Fruit fly (Drosophila melanogaster) whole organism, embryonic: ENCODE results near the gene CG13862.

ENCODE experiments used
- Blimp-1 ChIP-seq: fragments of 200-800 bp; sonication (Bioruptor generic); optimal IDR thresholded peaks from 3 replicates; lab custom pipeline; 2018; ENCODE audit warnings: missing biosample characterization, missing genetic modification characterization, mild to moderate bottlenecking, moderate library complexity, missing genetic modification reagents
- CG10321 ChIP-seq: fragments of 200-800 bp; sonication (Bioruptor generic); IDR thresholded peaks from 2 replicates; pipeline ENCODE4 v1.3.6; 2022; ENCODE audit warnings: missing biosample characterization, missing genetic modification characterization
- CG13424 ChIP-seq: fragments of 200-800 bp; sonication (Bioruptor generic); optimal IDR thresholded peaks from 2 replicates; lab custom pipeline; 2019; ENCODE audit warnings: missing biosample characterization, mild to moderate bottlenecking, missing genetic modification characterization, moderate library complexity
- CG15479 ChIP-seq: fragments of 200-800 bp; sonication (Bioruptor generic); optimal IDR thresholded peaks from 3 replicates; lab custom pipeline; 2019; ENCODE audit warnings: missing biosample characterization, mild to moderate bottlenecking, missing genetic modification characterization, moderate library complexity
- CG17328 ChIP-seq: fragments of 200-800 bp; sonication (Bioruptor generic); IDR thresholded peaks from 2 replicates; pipeline ENCODE4 v1.3.6; 2022; ENCODE audit warnings: missing biosample characterization, missing genetic modification characterization
- CG17802 ChIP-seq: fragments of 200-800 bp; sonication (Bioruptor generic); optimal IDR thresholded peaks from 2 replicates; lab custom pipeline; 2018; ENCODE audit warnings: missing biosample characterization, mild to moderate bottlenecking, missing genetic modification characterization, moderate library complexity
- CG18764 ChIP-seq: fragments of 200-800 bp; sonication (Bioruptor generic); optimal IDR thresholded peaks from 3 replicates; lab custom pipeline; 2016; ENCODE audit warnings: missing biosample characterization, missing genetic modification characterization
- CG2202 ChIP-seq: fragments of 200-800 bp; sonication (Bioruptor generic); optimal IDR thresholded peaks from 2 replicates; lab custom pipeline; 2018; ENCODE audit warnings: missing biosample characterization, mild to moderate bottlenecking, missing genetic modification characterization
- CG34224 ChIP-seq: fragments of 200-800 bp; sonication (Bioruptor generic); IDR thresholded peaks from 3 replicates; pipeline ENCODE4 v1.3.6; 2022; ENCODE audit warnings: missing biosample characterization, missing genetic modification characterization; ENCODE audit not compliant: partially characterized antibody
- CG7987 ChIP-seq: fragments of 200-800 bp; sonication (Bioruptor generic); optimal IDR thresholded peaks from 2 replicates; lab custom pipeline; 2018; ENCODE audit warnings: missing biosample characterization, mild to moderate bottlenecking, missing genetic modification characterization, moderate library complexity
- CG8290 ChIP-seq, 3 experiments: fragments of 200-800 bp; sonication (Bioruptor generic); optimal IDR thresholded peaks; 2 replicates each; lab custom pipeline; 2016 to 2019; ENCODE audit warnings: missing biosample characterization in 3 of 3, missing genetic modification characterization in 3 of 3, mild to moderate bottlenecking in 2 of 3, moderate library complexity in 1 of 3
- CG8478 ChIP-seq: fragments of >200 bp; optimal IDR thresholded peaks from 2 replicates; lab custom pipeline; 2018
- CG9437 ChIP-seq: fragments of 200-800 bp; sonication (Bioruptor generic); optimal IDR thresholded peaks from 2 replicates; lab custom pipeline; 2018; ENCODE audit warnings: missing biosample characterization, mild to moderate bottlenecking, missing genetic modification characterization
- CG9817 ChIP-seq: fragments of 200-800 bp; sonication (Bioruptor generic); optimal IDR thresholded peaks from 2 replicates; lab custom pipeline; 2018; ENCODE audit warnings: missing biosample characterization, mild to moderate bottlenecking, missing genetic modification characterization, moderate library complexity
- CG9876 ChIP-seq: fragments of 200-800 bp; sonication (Bioruptor generic); optimal IDR thresholded peaks from 2 replicates; lab custom pipeline; 2016; ENCODE audit warnings: missing biosample characterization, missing genetic modification characterization
- Chrac-16 ChIP-seq: fragments of 200-800 bp; sonication (Bioruptor generic); optimal IDR thresholded peaks from 3 replicates; lab custom pipeline; 2016; ENCODE audit warnings: missing biosample characterization, missing genetic modification characterization
- GATAe ChIP-seq: fragments of 200-800 bp; sonication (Bioruptor generic); conservative IDR thresholded peaks from 2 replicates; pipeline ENCODE4 v1.3.6; 2022; ENCODE audit warnings: missing biosample characterization, missing genetic modification characterization
- MBD-R2 ChIP-seq: fragments of 200-800 bp; sonication (Bioruptor generic); IDR thresholded peaks from 2 replicates; pipeline ENCODE4 v1.3.6; 2022; ENCODE audit warnings: missing biosample characterization, missing genetic modification characterization
- Ptx1 ChIP-seq: fragments of 200-800 bp; sonication (Bioruptor generic); IDR thresholded peaks from 2 replicates; pipeline ENCODE4 v1.3.6; 2022; ENCODE audit warnings: missing biosample characterization, missing genetic modification characterization
- Trl ChIP-seq, 3 experiments: fragments of >200 bp in 2 of 3; fragments of 200-800 bp in 1 of 3; sonication (Bioruptor generic) in 1 of 3; optimal IDR thresholded peaks; 2 replicates in 1 of 3; 3 replicates in 2 of 3; lab custom pipeline; 2016 to 2017; ENCODE audit warnings: missing biosample characterization in 1 of 3, missing genetic modification characterization in 1 of 3
- abd-A ChIP-seq: fragments of 200-800 bp; sonication (Bioruptor generic); optimal IDR thresholded peaks from 3 replicates; lab custom pipeline; 2019; ENCODE audit warnings: missing biosample characterization, mild to moderate bottlenecking, missing genetic modification characterization, moderate library complexity
- amos ChIP-seq: fragments of 200-800 bp; sonication (Bioruptor generic); IDR thresholded peaks from 2 replicates; pipeline ENCODE4 v1.3.6; 2022; ENCODE audit warnings: missing biosample characterization, missing genetic modification characterization; ENCODE audit not compliant: partially characterized antibody
- ase ChIP-seq: fragments of 200-800 bp; sonication (Bioruptor generic); IDR thresholded peaks from 3 replicates; pipeline ENCODE4 v1.3.6; 2022; ENCODE audit warnings: missing biosample characterization, missing genetic modification characterization
- ato ChIP-seq: fragments of 200-800 bp; sonication (Bioruptor generic); IDR thresholded peaks from 2 replicates; pipeline ENCODE4 v1.3.6; 2022; ENCODE audit warnings: missing biosample characterization, missing genetic modification characterization; ENCODE audit not compliant: partially characterized antibody
- bbx ChIP-seq: fragments of 200-800 bp; sonication (Bioruptor generic); IDR thresholded peaks from 2 replicates; pipeline ENCODE4 v1.3.6; 2022; ENCODE audit warnings: missing biosample characterization, missing genetic modification characterization; ENCODE audit not compliant: partially characterized antibody
- cg ChIP-seq: fragments of 200-800 bp; sonication (Bioruptor generic); optimal IDR thresholded peaks from 3 replicates; lab custom pipeline; 2019; ENCODE audit warnings: missing biosample characterization, mild to moderate bottlenecking, missing genetic modification characterization, moderate library complexity
- chn ChIP-seq: fragments of 200-800 bp; sonication (Bioruptor generic); optimal IDR thresholded peaks from 2 replicates; lab custom pipeline; 2016; ENCODE audit warnings: missing biosample characterization, missing genetic modification characterization
- dmrt99B ChIP-seq: fragments of 200-800 bp; sonication (Bioruptor generic); optimal IDR thresholded peaks from 2 replicates; lab custom pipeline; 2018; ENCODE audit warnings: missing biosample characterization, mild to moderate bottlenecking, missing genetic modification characterization, moderate library complexity
- ewg ChIP-seq: fragments of 200-800 bp; sonication (Bioruptor generic); optimal IDR thresholded peaks from 3 replicates; lab custom pipeline; 2017; ENCODE audit warnings: mild to moderate bottlenecking, missing biosample characterization, missing genetic modification reagents, missing genetic modification characterization
- ftz-f1 ChIP-seq: fragments of 200-800 bp; sonication (Bioruptor generic); optimal IDR thresholded peaks from 2 replicates; lab custom pipeline; 2016; ENCODE audit warnings: missing biosample characterization, missing genetic modification characterization
- grn ChIP-seq: fragments of 200-800 bp; sonication (Bioruptor generic); optimal IDR thresholded peaks from 3 replicates; lab custom pipeline; 2017; ENCODE audit warnings: missing biosample characterization, missing genetic modification characterization
- hb ChIP-seq: fragments of 200-800 bp; sonication (Bioruptor generic); IDR thresholded peaks from 3 replicates; pipeline ENCODE4 v1.3.6; 2022; ENCODE audit warnings: missing biosample characterization, missing genetic modification characterization; ENCODE audit not compliant: partially characterized antibody
- hth ChIP-seq: fragments of >200 bp; optimal IDR thresholded peaks from 2 replicates; lab custom pipeline; 2017; ENCODE audit warnings: inconsistent platforms
- lmd ChIP-seq: fragments of 200-800 bp; sonication (Bioruptor generic); IDR thresholded peaks from 2 replicates; pipeline ENCODE4 v1.3.6; 2022; ENCODE audit warnings: missing biosample characterization, missing genetic modification characterization
- mld ChIP-seq: fragments of 200-800 bp; sonication (Bioruptor generic); IDR thresholded peaks from 3 replicates; pipeline ENCODE4 v1.3.6; 2022; ENCODE audit warnings: missing biosample characterization, missing genetic modification characterization; ENCODE audit not compliant: partially characterized antibody
- nerfin-2 ChIP-seq: fragments of 200-800 bp; sonication (Bioruptor generic); IDR thresholded peaks from 2 replicates; pipeline ENCODE4 v1.3.6; 2022; ENCODE audit warnings: missing biosample characterization, missing genetic modification characterization; ENCODE audit not compliant: partially characterized antibody
- nom ChIP-seq: fragments of 200-800 bp; sonication (Bioruptor generic); optimal IDR thresholded peaks from 2 replicates; lab custom pipeline; 2017; ENCODE audit warnings: missing biosample characterization, missing genetic modification characterization, mild to moderate bottlenecking, moderate library complexity, missing genetic modification reagents
- oc ChIP-seq: fragments of 200-800 bp; sonication (Bioruptor generic); optimal IDR thresholded peaks from 2 replicates; lab custom pipeline; 2018; ENCODE audit warnings: missing biosample characterization, mild to moderate bottlenecking, missing genetic modification characterization, moderate library complexity
- odd ChIP-seq: fragments of 200-800 bp; sonication (Bioruptor generic); optimal IDR thresholded peaks from 2 replicates; lab custom pipeline; 2017; ENCODE audit warnings: missing biosample characterization, mild to moderate bottlenecking, missing genetic modification characterization
- sd ChIP-seq: fragments of 200-800 bp; sonication (Bioruptor generic); optimal IDR thresholded peaks from 3 replicates; lab custom pipeline; 2018; ENCODE audit warnings: missing biosample characterization, mild to moderate bottlenecking, missing genetic modification characterization, moderate library complexity
- sens-2 ChIP-seq: fragments of 200-800 bp; sonication (Bioruptor generic); IDR thresholded peaks from 2 replicates; pipeline ENCODE4 v1.3.6; 2022; ENCODE audit warnings: missing biosample characterization, missing genetic modification characterization
- sna ChIP-seq: fragments of 200-800 bp; sonication (Bioruptor generic); IDR thresholded peaks from 2 replicates; pipeline ENCODE4 v1.3.6; 2022; ENCODE audit warnings: missing biosample characterization, missing genetic modification characterization; ENCODE audit not compliant: partially characterized antibody
- sob ChIP-seq: fragments of 200-800 bp; sonication (Bioruptor generic); IDR thresholded peaks from 2 replicates; pipeline ENCODE4 v1.3.6; 2022; ENCODE audit warnings: missing biosample characterization, missing genetic modification characterization
- unc-4 ChIP-seq: fragments of 200-800 bp; sonication (Bioruptor generic); IDR thresholded peaks from 2 replicates; pipeline ENCODE4 v1.3.6; 2022; ENCODE audit warnings: missing biosample characterization, missing genetic modification characterization; ENCODE audit not compliant: partially characterized antibody
- vnd ChIP-seq: fragments of 200-800 bp; sonication (Bioruptor generic); IDR thresholded peaks from 3 replicates; pipeline ENCODE4 v1.3.6; 2022; ENCODE audit warnings: missing biosample characterization, missing genetic modification characterization; ENCODE audit not compliant: partially characterized antibody
- zen2 ChIP-seq: fragments of 200-800 bp; sonication (Bioruptor generic); IDR thresholded peaks from 3 replicates; pipeline ENCODE4 v1.3.6; 2022; ENCODE audit warnings: missing biosample characterization, missing genetic modification characterization; ENCODE audit not compliant: partially characterized antibody

CG13862 gene

DNA sequence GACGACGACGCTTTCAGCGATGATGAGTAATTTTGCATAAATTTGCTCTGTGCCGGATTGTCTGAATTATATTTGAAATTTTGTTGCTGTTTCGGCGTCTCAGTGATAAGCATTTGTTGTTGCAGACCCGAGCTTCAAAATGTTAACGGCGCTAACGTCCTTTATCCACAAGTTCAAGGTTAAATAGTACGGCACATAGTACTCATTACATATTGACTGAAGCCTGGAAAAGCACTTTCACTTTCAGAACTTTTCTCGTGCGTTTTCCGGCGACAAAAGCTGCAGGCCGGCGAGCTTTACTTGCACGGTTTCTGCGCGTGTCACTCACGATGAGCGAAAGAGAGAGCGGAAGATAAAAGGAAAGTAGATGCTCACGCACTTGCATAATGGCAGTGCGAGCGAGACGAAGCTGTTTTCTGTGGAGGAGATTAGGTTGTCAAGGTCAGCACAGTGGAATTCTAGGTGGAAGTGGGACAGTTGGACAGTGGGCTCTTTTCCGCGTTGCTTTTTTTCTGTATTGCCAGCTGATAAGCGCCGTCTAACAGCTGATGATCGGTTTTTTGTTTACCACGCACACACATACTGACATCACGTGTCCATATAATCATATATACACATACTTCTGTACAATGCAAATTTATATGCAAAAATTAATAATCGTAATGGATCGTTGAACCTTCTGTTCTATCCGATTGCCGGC lies 36.4 kb downstream of the CG13862 start (continued):
- peak; percentile 93 for TF ChIP-seq CG10321
- TF ChIP-seq CG8290 (GFP tag; optimal IDR thresholded peaks at IDR 0.05; lab: Kevin White, UChicago) = no peak
- TF ChIP-seq CG8290 (tag; optimal IDR thresholded peaks at IDR 0.05; lab: Kevin White, UChicago) = peak in 1 of 2 experiments; percentile 33
- TF ChIP-seq CG2202 (tag; lab: Kevin White, UChicago) = no peak
- TF ChIP-seq nerfin-2 (GFP tag; lab: Robert Waterston, UW) = peak; percentile 26; the same call in 1 of the 2 replicates
- 0 out of 2 replicates have a peak, but pooled peaks have one; percentile 39 for TF ChIP-seq ato (GFP tag; lab: Robert Waterston, UW)
- no peak for TF ChIP-seq Chrac-16 (GFP tag; lab: Kevin White, UChicago)
- TF ChIP-seq oc = peak; percentile 72
- TF ChIP-seq MBD-R2 (GFP tag; lab: Robert Waterston, UW) = 0 out of 2 replicates have a peak, but pooled peaks have one; percentile 8
- no peak for TF ChIP-seq odd
- no peak for TF ChIP-seq CG9437 (GFP tag; lab: Kevin White, UChicago)
- TF ChIP-seq CG8478 = peak; percentile 82
- peak; percentile 42; the same call in 1 of the 3 replicates for TF ChIP-seq ase (GFP tag; lab: Robert Waterston, UW)
- 0 out of 2 replicates have a peak, but pooled peaks have one; percentile 27 for TF ChIP-seq sob (GFP tag; lab: Robert Waterston, UW)
- no peak for TF ChIP-seq CG34224
- TF ChIP-seq sna (GFP tag; lab: Robert Waterston, UW) = peak; percentile 72
- peak; percentile 99 for TF ChIP-seq ftz-f1 (GFP tag; lab: Kevin White, UChicago)
- no peak for TF ChIP-seq CG9876 (GFP tag; lab: Kevin White, UChicago)
- peak; percentile 38; the same call in 1 of the 2 replicates for TF ChIP-seq amos
- TF ChIP-seq unc-4 (GFP tag; lab: Robert Waterston, UW) = peak; percentile 62
- no peak for TF ChIP-seq CG9817 (tag; lab: Kevin White, UChicago)
- TF ChIP-seq GATAe (GFP tag; lab: Robert Waterston, UW) = peak; percentile 12; the same call in 1 of the 2 replicates
- no peak for TF ChIP-seq CG13424 (tag; lab: Kevin White, UChicago)
- peak; percentile 38 for TF ChIP-seq abd-A (tag; lab: Kevin White, UChicago)
- peak; percentile 98 for TF ChIP-seq CG7987 (GFP tag; lab: Kevin White, UChicago)
- peak; percentile 66; the same call in 1 of the 3 replicates for TF ChIP-seq hb (GFP tag; lab: Robert Waterston, UW)
- peak; percentile 83 for TF ChIP-seq sd (tag; lab: Kevin White, UChicago)
- TF ChIP-seq vnd = peak; percentile 60
- no peak for TF ChIP-seq lmd (GFP tag; lab: Robert Waterston, UW)
- TF ChIP-seq ewg = peak; percentile 92
- no peak for TF ChIP-seq dmrt99B (tag; lab: Kevin White, UChicago)
- no peak for TF ChIP-seq CG17328 (GFP tag; lab: Robert Waterston, UW)
- TF ChIP-seq CG17802 (tag; lab: Kevin White, UChicago) = no peak
- 0 out of 3 replicates have a peak, but pooled peaks have one; percentile 42 for TF ChIP-seq zen2
- peak in 1 of 2 experiments; percentile 7 for TF ChIP-seq Trl (optimal IDR thresholded peaks at IDR 0.05; lab: Kevin White, UChicago)
- TF ChIP-seq Trl (GFP tag; optimal IDR thresholded peaks at IDR 0.05; lab: Kevin White, UChicago) = no peak
- TF ChIP-seq cg (GFP tag; lab: Kevin White, UChicago) = peak; percentile 11
- TF ChIP-seq bbx (GFP tag; lab: Robert Waterston, UW) = peak; percentile 59; the same call in 1 of the 2 replicates
- TF ChIP-seq Ptx1 (GFP tag; lab: Robert Waterston, UW) = peak; percentile 5; the same call in 1 of the 2 replicates
- peak; percentile 96 for TF ChIP-seq Blimp-1
- no peak for TF ChIP-seq hth (lab: Kevin White, UChicago)
- TF ChIP-seq nom = peak; percentile 16
- TF ChIP-seq CG18764 = no peak
- 0 out of 3 replicates have a peak, but pooled peaks have one; percentile 11 for TF ChIP-seq mld (GFP tag; lab: Robert Waterston, UW)
- TF ChIP-seq sens-2 (GFP tag; lab: Robert Waterston, UW) = no peak
- TF ChIP-seq chn (GFP tag; lab: Kevin White, UChicago) = no peak
- TF ChIP-seq grn = peak; percentile 42
- no peak for TF ChIP-seq CG15479 (GFP tag; lab: Kevin White, UChicago)
